Worm (Caenorhabditis elegans) whole organism, late embryonic: ENCODE measurements around the gene szy-20.

ENCODE experiments used
- F13H6.1 ChIP-seq: sonication (generic microtip); optimal IDR thresholded peaks from 2 replicates; lab custom pipeline; 2016; ENCODE audit warnings: missing genetic modification characterization, missing compliant biosample characterization
- K02D7.2 ChIP-seq: sonication (generic microtip); optimal IDR thresholded peaks from 2 replicates; lab custom pipeline; 2017; ENCODE audit warnings: mild to moderate bottlenecking, missing genetic modification characterization, missing compliant biosample characterization
- T23F11.4 ChIP-seq: fragments of 200-800 bp; sonication (Bioruptor generic); optimal IDR thresholded peaks from 2 replicates; lab custom pipeline; 2018; ENCODE audit warnings: mild to moderate bottlenecking, missing genetic modification characterization, missing compliant biosample characterization
- Y22D7AL.16 ChIP-seq: sonication (generic microtip); optimal IDR thresholded peaks from 2 replicates; lab custom pipeline; 2016; ENCODE audit warnings: missing genetic modification characterization, missing compliant biosample characterization
- ama-1 ChIP-seq: fragments of 150-350 bp; optimal IDR thresholded peaks from 2 replicates; lab custom pipeline; 2014
- ceh-18 ChIP-seq: sonication (generic microtip); optimal IDR thresholded peaks from 2 replicates; lab custom pipeline; 2016; ENCODE audit warnings: missing genetic modification characterization, missing compliant biosample characterization
- ceh-24 ChIP-seq: sonication (generic microtip); optimal IDR thresholded peaks from 2 replicates; lab custom pipeline; 2016; ENCODE audit warnings: mild to moderate bottlenecking, missing genetic modification characterization, missing compliant biosample characterization
- ceh-30 ChIP-seq: fragments of 150-350 bp; optimal IDR thresholded peaks from 2 replicates; lab custom pipeline; 2014; ENCODE audit warnings: missing biosample characterization, missing genetic modification characterization
- ceh-31 ChIP-seq: sonication (generic microtip); optimal IDR thresholded peaks from 2 replicates; lab custom pipeline; 2016; ENCODE audit warnings: missing genetic modification characterization, missing compliant biosample characterization
- ceh-45 ChIP-seq: fragments of 200-800 bp; sonication (Bioruptor generic); IDR thresholded peaks from 2 replicates; pipeline ENCODE4 v1.3.6; 2022; ENCODE audit warnings: missing genetic modification reagents, missing genetic modification characterization, missing compliant biosample characterization
- ceh-6 ChIP-seq: fragments of 200-800 bp; sonication (Bioruptor generic); optimal IDR thresholded peaks from 2 replicates; lab custom pipeline; 2018; ENCODE audit warnings: mild to moderate bottlenecking, missing genetic modification characterization, missing compliant biosample characterization
- ceh-9 ChIP-seq: sonication (generic microtip); optimal IDR thresholded peaks from 2 replicates; lab custom pipeline; 2016; ENCODE audit warnings: mild to moderate bottlenecking, missing genetic modification characterization, inconsistent platforms, missing compliant biosample characterization
- dmd-4 ChIP-seq: sonication (generic microtip); optimal IDR thresholded peaks from 2 replicates; lab custom pipeline; 2016; ENCODE audit warnings: borderline replicate concordance, missing genetic modification characterization, missing compliant biosample characterization
- dve-1 ChIP-seq: sonication (generic microtip); optimal IDR thresholded peaks from 2 replicates; lab custom pipeline; 2017; ENCODE audit warnings: antibody characterized with exemption, mild to moderate bottlenecking, missing genetic modification characterization, missing compliant biosample characterization
- ets-4 ChIP-seq: sonication (generic microtip); optimal IDR thresholded peaks from 2 replicates; lab custom pipeline; 2016; ENCODE audit warnings: missing genetic modification characterization, missing compliant biosample characterization
- fax-1 ChIP-seq: sonication (generic microtip); optimal IDR thresholded peaks from 2 replicates; lab custom pipeline; 2016; ENCODE audit warnings: missing genotype, missing genetic modification characterization, missing compliant biosample characterization
- fkh-10 ChIP-seq: fragments of 150-350 bp; optimal IDR thresholded peaks from 2 replicates; lab custom pipeline; 2014; ENCODE audit warnings: missing biosample characterization, missing genetic modification reagents, missing genetic modification characterization
- gmeb-2 ChIP-seq: sonication (generic microtip); optimal IDR thresholded peaks from 2 replicates; lab custom pipeline; 2016; ENCODE audit warnings: missing genetic modification characterization, inconsistent platforms, missing compliant biosample characterization
- hlh-13 ChIP-seq: fragments of 200-800 bp; sonication (Bioruptor generic); optimal IDR thresholded peaks from 2 replicates; lab custom pipeline; 2018; ENCODE audit warnings: mild to moderate bottlenecking, missing genetic modification characterization, missing compliant biosample characterization
- hlh-8 ChIP-seq: sonication (generic microtip); optimal IDR thresholded peaks from 2 replicates; lab custom pipeline; 2016; ENCODE audit warnings: missing genotype, missing genetic modification characterization, missing compliant biosample characterization
- lim-6 ChIP-seq: sonication (generic microtip); optimal IDR thresholded peaks from 2 replicates; lab custom pipeline; 2016; ENCODE audit warnings: missing genetic modification characterization, missing compliant biosample characterization
- mec-3 ChIP-seq: sonication (generic microtip); optimal IDR thresholded peaks from 2 replicates; lab custom pipeline; 2016; ENCODE audit warnings: borderline replicate concordance, missing genetic modification characterization, missing compliant biosample characterization
- nfya-1 ChIP-seq: sonication (generic microtip); optimal IDR thresholded peaks from 2 replicates; lab custom pipeline; 2017; ENCODE audit warnings: missing genetic modification characterization, mild to moderate bottlenecking, missing compliant biosample characterization, antibody characterized with exemption, moderate library complexity
- pha-2 ChIP-seq: sonication (generic microtip); optimal IDR thresholded peaks from 2 replicates; lab custom pipeline; 2017; ENCODE audit warnings: mild to moderate bottlenecking, missing genetic modification characterization, missing compliant biosample characterization
- ttx-3 ChIP-seq: sonication (generic microtip); optimal IDR thresholded peaks from 2 replicates; lab custom pipeline; 2016; ENCODE audit warnings: missing genetic modification reagents, missing genetic modification characterization, missing compliant biosample characterization
- unc-42 ChIP-seq: sonication (generic microtip); optimal IDR thresholded peaks from 2 replicates; lab custom pipeline; 2016; ENCODE audit warnings: missing genotype, missing genetic modification characterization, missing compliant biosample characterization
- unc-86 ChIP-seq: sonication (generic microtip); optimal IDR thresholded peaks from 2 replicates; lab custom pipeline; 2016; ENCODE audit warnings: missing genetic modification characterization, missing compliant biosample characterization

Gene szy-20

DNA sequence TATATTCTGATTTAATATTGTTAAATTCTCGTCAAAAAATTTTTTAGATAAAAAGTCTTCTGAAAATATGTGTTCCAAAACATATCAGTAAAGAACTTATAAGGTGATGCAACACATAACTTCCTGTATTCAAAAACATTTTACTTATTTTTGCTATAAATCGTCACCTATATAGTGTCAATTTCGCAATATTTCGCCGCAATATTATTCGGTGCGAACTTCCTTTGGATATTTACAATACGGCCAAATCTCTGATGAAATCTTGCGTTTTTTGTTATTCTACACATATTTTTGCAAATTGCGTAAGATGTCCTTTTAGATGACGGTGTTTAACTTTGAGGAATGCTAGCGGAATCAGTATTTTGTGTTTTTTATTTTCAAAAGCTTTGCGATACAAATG, 47.7 kb downstream of the szy-20 start:
- TF ChIP-seq dmd-4 (tag; lab: Kevin White, UChicago) (no peak), F13H6.1 (tag; lab: Kevin White, UChicago) (no peak), gmeb-2 (tag; lab: Kevin White, UChicago) (no peak), pha-2 (tag; lab: Kevin White, UChicago) (no peak), ceh-18 (tag; lab: Kevin White, UChicago) (no peak), unc-42 (tag; lab: Kevin White, UChicago) (no peak)

DNA sequence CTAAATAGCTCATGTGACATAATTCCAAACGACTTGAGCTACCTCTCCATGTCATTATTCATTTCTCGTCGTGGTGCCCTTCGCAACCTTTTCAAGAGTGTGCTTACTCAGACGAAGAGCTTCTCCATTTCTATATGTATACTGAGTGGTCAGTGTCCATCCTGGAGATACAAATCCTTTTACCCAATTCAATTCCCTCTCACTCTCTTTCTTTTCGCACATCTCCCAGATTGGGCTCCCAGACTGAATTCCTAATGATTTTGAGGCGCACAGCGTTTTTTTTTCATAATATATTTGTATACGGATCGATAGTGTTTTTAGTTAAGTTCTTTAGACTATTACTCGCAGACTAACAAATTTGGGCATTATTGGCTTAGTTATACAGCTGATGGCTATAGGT, 48.2 kb downstream of the szy-20 start:
- TF ChIP-seq Y22D7AL.16 (tag; lab: Kevin White, UChicago), result no peak
- peak; percentile 57 for TF ChIP-seq unc-42 (tag; lab: Kevin White, UChicago)

DNA sequence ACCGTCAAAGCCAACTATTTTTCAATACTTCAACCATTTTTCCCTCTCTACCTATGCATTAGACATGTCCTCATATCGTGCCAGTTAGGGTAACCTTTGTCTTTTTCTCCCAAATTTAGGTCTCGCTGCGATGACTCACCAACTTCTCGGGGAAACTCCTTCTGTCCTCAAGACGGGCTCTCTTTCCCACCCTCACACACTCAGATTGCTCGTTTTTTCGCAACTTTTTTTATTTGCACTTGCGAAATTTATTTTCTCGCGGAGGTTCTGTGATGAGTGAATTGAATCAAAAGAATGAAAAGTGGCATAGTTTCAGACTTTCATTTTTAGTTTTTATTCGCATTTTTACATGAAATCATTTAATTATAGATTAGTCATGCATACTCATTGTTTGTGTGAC, 48.8 kb downstream of the szy-20 start:
- TF ChIP-seq K02D7.2 (tag; lab: Kevin White, UChicago), result no peak
- no peak for TF ChIP-seq fkh-10 (GFP tag; lab: Kevin White, UChicago)
- TF ChIP-seq lim-6 (tag; lab: Kevin White, UChicago), result no peak
- no peak for TF ChIP-seq ceh-6 (GFP tag; lab: Kevin White, UChicago)
- no peak for TF ChIP-seq ceh-45 (GFP tag; lab: Robert Waterston, UW)
- no peak for TF ChIP-seq unc-86
- no peak for TF ChIP-seq ttx-3 (tag; lab: Kevin White, UChicago)
- TF ChIP-seq ceh-30 (tag; lab: Kevin White, UChicago), result no peak
- TF ChIP-seq ceh-24 (tag; lab: Kevin White, UChicago), result no peak
- no peak for TF ChIP-seq gmeb-2 (tag; lab: Kevin White, UChicago)
- TF ChIP-seq nfya-1 (tag; lab: Kevin White, UChicago), result no peak
- no peak for TF ChIP-seq ama-1 (lab: Kevin White, UChicago)
- TF ChIP-seq T23F11.4 (GFP tag; lab: Kevin White, UChicago), result no peak

DNA sequence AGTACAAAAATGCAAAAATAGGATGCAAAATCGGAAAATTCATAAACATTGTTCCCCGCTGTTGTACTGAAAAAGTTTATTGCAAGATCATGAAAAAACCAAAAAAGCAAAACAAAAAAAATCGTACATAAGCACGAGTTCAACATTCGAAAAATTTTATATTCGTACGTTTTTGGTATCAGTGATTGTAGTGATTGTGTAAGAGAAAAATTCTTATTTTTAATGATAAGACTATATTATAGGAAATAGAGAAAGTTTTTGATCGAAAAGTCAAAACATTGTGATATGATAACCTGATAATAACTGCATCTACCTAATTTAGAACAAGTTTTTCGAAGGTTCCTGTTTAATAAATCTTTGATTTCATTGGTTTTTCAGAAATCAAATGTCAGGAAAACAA, 51.8 kb downstream of the szy-20 start:
- TF ChIP-seq ttx-3 (tag; lab: Kevin White, UChicago) (no peak), unc-86 (no peak), ceh-31 (tag; lab: Kevin White, UChicago) (no peak), ceh-9 (tag; lab: Kevin White, UChicago) (no peak), Y22D7AL.16 (tag; lab: Kevin White, UChicago) (no peak), lim-6 (tag; lab: Kevin White, UChicago) (no peak), hlh-8 (tag; lab: Kevin White, UChicago) (no peak), hlh-13 (GFP tag; lab: Kevin White, UChicago) (no peak), dve-1 (tag; lab: Kevin White, UChicago) (no peak), fax-1 (tag; lab: Kevin White, UChicago) (no peak), ceh-18 (tag; lab: Kevin White, UChicago) (no peak), ets-4 (tag; lab: Kevin White, UChicago) (no peak), ceh-6 (GFP tag; lab: Kevin White, UChicago) (no peak), mec-3 (tag; lab: Kevin White, UChicago) (no peak)
